Worm (Caenorhabditis elegans): ENCODE results near the gene cgh-1.

The cgh-1 gene

DNA sequence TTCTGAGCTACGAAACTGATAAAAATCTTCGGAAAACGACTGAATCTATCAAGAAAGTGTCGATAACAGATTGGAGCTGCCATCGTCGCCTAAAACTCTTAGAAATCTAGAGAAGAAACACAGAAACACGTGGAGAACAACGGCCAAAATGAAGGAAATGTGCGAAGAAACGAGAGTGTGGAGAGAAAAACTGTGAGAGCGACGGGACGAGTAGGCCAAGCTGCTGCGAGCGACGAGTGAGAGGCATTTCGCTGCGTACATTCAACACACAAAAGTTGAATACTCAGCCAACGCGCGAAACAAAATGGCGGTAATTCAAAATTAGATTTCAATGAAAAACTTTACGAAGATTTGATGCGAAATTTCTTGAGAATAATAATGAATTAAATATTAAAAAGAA lies 714 bp upstream of the cgh-1 start (continued):
- TF ChIP-seq dpl-1 (GFP tag; optimal IDR thresholded peaks at IDR 0.05) (peak; percentile 99), aptf-3 (GFP tag; IDR thresholded peaks at IDR 0.05) (no peak), zfh-2 (GFP tag; conservative IDR thresholded peaks at IDR 0.05) (peak; percentile 87), lir-1 (GFP tag; conservative IDR thresholded peaks at IDR 0.05) (peak; percentile 62; the same call in 1 of the 2 replicates), ztf-25 (GFP tag; IDR thresholded peaks at IDR 0.05) (no peak), F55B11.4 (tag; optimal IDR thresholded peaks at IDR 0.05; ENCODE audit: borderline replicate concordance, insufficient read depth) (no peak), ceh-100 (GFP tag; IDR thresholded peaks at IDR 0.05) (no peak; the same call in 1 of the 2 replicates), Y56A3A.18 (GFP tag; IDR thresholded peaks at IDR 0.05) (no peak), Y67H2A.10 (GFP tag; conservative IDR thresholded peaks at IDR 0.05) (no peak), attf-3 (GFP tag; conservative IDR thresholded peaks at IDR 0.05) (no peak), egl-44 (GFP tag; IDR thresholded peaks at IDR 0.05) (no peak; the same call in 1 of the 2 replicates), hsf-1 (GFP tag; IDR thresholded peaks at IDR 0.05) (no peak), madf-10 (tag; optimal IDR thresholded peaks at IDR 0.05) (peak; percentile 84), bed-1 (GFP tag; IDR thresholded peaks at IDR 0.05) (no peak), sdz-38 (tag; optimal IDR thresholded peaks at IDR 0.05) (no peak), lin-54 (GFP tag; optimal IDR thresholded peaks at IDR 0.05) (peak; percentile 99), dox-1 (GFP tag; IDR thresholded peaks at IDR 0.05) (peak; percentile 84), nfya-2 (GFP tag; IDR thresholded peaks at IDR 0.05) (no peak), mcd-1 (GFP tag; IDR thresholded peaks at IDR 0.05) (peak; percentile 75), ztf-18 (tag; optimal IDR thresholded peaks at IDR 0.05) (peak; percentile 91), chd-7 (tag; optimal IDR thresholded peaks at IDR 0.05) (peak; percentile 66), hmg-1.2 (GFP tag; IDR thresholded peaks at IDR 0.05) (peak; percentile 87), Y53F4B.3 (GFP tag; IDR thresholded peaks at IDR 0.05) (no peak), ceh-79 (tag; optimal IDR thresholded peaks at IDR 0.05) (no peak), efl-1 (GFP tag; optimal IDR thresholded peaks at IDR 0.05) (peak; percentile 87), sptf-2 (GFP tag; optimal IDR thresholded peaks at IDR 0.05) (no peak), D2030.7 (GFP tag; IDR thresholded peaks at IDR 0.05) (peak; percentile 57; the same call in 1 of the 2 replicates), pbrm-1 (GFP tag; IDR thresholded peaks at IDR 0.05) (peak; percentile 70), nhr-179 (tag; optimal IDR thresholded peaks at IDR 0.05) (no peak), fkh-3 (tag; optimal IDR thresholded peaks at IDR 0.05) (no peak), tbp1 (GFP tag; optimal IDR thresholded peaks at IDR 0.05) (peak; percentile 56), tbx-9 (tag; optimal IDR thresholded peaks at IDR 0.05; ENCODE audit: borderline replicate concordance) (no peak), F23B12.7 (tag; optimal IDR thresholded peaks at IDR 0.05; ENCODE audit: insufficient read depth) (peak; percentile 77), cebp-1 (GFP tag; IDR thresholded peaks at IDR 0.05) (no peak), cebp-1 (tag; optimal IDR thresholded peaks at IDR 0.05) (peak; percentile 81), ZK185.1 (tag; optimal IDR thresholded peaks at IDR 0.05; ENCODE audit: poor library complexity, severe bottlenecking) (peak; percentile 58), hrde-1 (tag; optimal IDR thresholded peaks at IDR 0.05; ENCODE audit: borderline replicate concordance) (no peak), C06A6.2 (GFP tag; conservative IDR thresholded peaks at IDR 0.05) (no peak), ceh-27 (GFP tag; optimal IDR thresholded peaks at IDR 0.05) (peak; percentile 75), let-607 (tag; optimal IDR thresholded peaks at IDR 0.05) (peak; percentile 96), F37B4.10 (GFP tag; IDR thresholded peaks at IDR 0.05) (no peak), hlh-26 (GFP tag; conservative IDR thresholded peaks at IDR 0.05) (no peak)
